Worm (Caenorhabditis elegans): ENCODE data around the gene gly-1.

DNA sequence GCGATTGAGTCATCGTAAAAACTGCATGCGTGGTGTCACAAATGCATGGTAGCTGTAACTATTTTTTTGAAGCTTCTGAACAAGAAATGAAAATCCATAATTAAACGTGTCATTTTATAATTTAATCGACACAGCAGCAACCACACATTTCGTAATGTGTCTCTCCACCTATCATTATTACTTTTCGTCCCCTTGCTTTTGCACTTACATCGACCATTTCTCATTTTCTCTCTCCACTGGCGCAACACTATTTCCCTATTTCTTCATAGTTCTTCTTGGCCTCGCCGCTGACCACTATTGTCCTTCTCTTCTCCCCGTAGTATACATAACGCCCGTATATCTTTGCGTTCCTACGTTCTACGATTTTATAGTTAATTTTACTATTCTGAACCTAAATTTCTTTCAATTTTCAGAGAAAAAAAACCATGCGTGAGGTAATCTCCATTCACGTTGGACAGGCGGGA, 16.3 kb upstream of the gly-1 start, which contains the start of gene tba-4:
- TF ChIP-seq elt-3 (tag; optimal IDR thresholded peaks at IDR 0.05): no peak
- no peak for TF ChIP-seq ztf-4 (tag; optimal IDR thresholded peaks at IDR 0.05)
- TF ChIP-seq tbx-2 (tag; optimal IDR thresholded peaks at IDR 0.05): no peak
- TF ChIP-seq ceh-63 (GFP tag; optimal IDR thresholded peaks at IDR 0.05): no peak
- TF ChIP-seq sptf-1 (tag; optimal IDR thresholded peaks at IDR 0.05): no peak

All from whole organism, L1 larva.